Fruit fly (Drosophila melanogaster) ovary, adult (tissue): ENCODE data around the gene CG14234.
A peak's percentile ranks its signal among the peaks of the same experiment; 100 is the strongest.

Source experiments
- CG17801 ChIP-seq: fragments of 200-800 bp; optimal IDR thresholded peaks from 2 replicates; lab custom pipeline; 2019; ENCODE audit warnings: missing biosample characterization, mild to moderate bottlenecking, missing genetic modification characterization, moderate library complexity; ENCODE audit not compliant: partially characterized antibody

The CG14234 gene

dm6 chrX:19717041-19717440 is 18.3 kb upstream of the CG14234 start:
- no peak for TF ChIP-seq CG17801 (GFP tag; lab: Kevin White, UChicago)

- TF ChIP-seq CG17801 (GFP tag; lab: Kevin White, UChicago), result no peak
These were observed 17.1 kb upstream of the CG14234 start, which contains the start of gene CG12531 for dm6 chrX:19717988-19718973. TSS of gene CG12531 (plus strand) at chrX:19718923.

- TF ChIP-seq CG17801 (GFP tag; lab: Kevin White, UChicago), result peak; percentile 45
These were observed 4.5 kb upstream of the CG14234 start, which contains the start of gene AP-1-2beta for dm6 chrX:19730844-19731243. TSS of gene AP-1-2beta (plus strand) at chrX:19731004.

DNA sequence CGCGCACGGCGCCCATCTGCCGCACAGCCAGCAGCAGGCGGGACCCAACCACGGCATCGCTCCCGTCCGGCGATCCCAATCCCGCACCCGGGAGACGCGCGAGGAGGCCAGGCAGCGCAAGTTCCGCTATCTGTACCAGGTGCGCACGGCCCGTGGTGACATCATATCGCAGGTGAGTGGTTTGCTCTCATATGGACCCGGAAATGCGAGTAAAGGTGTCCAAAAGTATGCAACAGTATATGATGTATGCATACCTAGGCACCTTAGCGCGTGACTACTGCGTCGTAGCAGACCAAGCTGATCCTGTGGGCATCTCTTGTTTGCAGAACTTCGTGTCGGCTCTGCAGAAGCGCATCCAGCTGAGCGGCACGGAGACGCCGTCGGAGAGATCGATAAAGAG is 2.5 kb downstream of the CG14234 start:
- no peak for TF ChIP-seq CG17801 (GFP tag; lab: Kevin White, UChicago)

DNA sequence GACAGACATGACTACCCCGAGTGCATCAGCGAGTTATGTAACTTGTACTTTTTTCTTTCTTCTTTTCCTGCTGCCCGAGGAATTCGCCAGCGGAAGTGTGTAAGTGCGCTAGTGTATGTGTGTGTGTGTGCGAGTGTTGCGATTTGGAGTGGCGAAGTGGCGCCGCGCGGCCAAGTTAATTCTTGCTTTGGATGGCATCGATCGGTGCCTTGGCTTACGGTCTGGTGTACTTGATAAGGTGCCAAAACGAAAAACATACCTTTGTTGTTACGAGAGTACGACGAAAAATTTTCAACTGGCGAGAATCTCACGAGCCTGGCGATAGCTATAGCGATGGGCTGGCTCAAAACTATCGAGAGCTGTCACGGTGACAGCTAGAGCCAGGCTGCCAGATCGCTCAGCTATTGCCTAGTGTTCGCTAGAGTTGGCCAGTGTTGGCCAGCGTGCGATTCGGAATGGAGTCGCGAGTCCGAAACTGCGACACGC is 8.7 kb downstream of the CG14234 start, which contains the start of the genes CG18809, COX6B, CG33932 and Rpp20:
CG18809 (minus strand) TSS at position 333 of the 486 bp plus-strand sequence.
COX6B (minus strand) TSS at position 333 of the 486 bp plus-strand sequence.
CG33932 (plus strand) TSS at position 429 of the 486 bp plus-strand sequence.
Rpp20 (plus strand) TSS at position 429 of the 486 bp plus-strand sequence.
- TF ChIP-seq CG17801 (GFP tag; lab: Kevin White, UChicago), result peak; percentile 57

DNA sequence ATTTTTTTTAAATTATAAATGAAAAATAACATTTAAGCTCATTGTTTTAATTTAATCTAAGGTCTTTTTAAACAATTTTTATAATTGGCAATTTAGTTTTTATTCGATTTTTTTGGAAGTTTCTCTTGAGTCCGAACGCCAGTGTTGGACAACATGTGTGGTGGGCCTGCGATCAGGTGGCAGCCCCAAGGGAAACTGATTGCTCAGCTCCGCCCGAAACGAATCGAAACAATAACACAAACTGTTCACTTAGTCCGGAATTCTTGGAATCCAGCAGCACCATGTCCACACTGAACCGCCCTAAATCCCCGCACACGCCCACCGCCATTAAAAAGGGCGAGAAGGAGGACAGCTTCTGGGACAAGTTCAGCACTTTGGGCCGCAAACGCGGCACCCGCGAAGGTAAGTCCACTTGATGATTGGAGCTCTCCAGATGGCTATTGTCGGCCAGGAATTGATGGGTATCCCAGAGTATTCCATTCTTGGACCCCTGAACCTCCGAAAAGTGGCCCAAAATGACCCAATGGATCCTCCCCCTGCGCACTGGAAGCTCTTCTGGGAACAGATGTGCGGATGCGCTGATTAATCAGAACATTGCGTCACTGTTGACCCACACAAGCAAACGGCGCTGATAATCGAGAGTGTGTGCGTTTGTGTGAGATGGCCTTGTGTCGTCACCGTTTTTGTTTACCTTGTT is 10.7 kb downstream of the CG14234 start, which contains the start of gene parvin:
parvin (plus strand) TSS at position 134 of the 697 bp plus-strand sequence.
- TF ChIP-seq CG17801 (GFP tag; lab: Kevin White, UChicago), result no peak

- TF ChIP-seq CG17801 (GFP tag; lab: Kevin White, UChicago), result no peak
These were observed 12.6 kb downstream of the CG14234 start, which contains the start of gene Alr for dm6 chrX:19748014-19748413. TSS of gene Alr (plus strand) at chrX:19748314.

DNA sequence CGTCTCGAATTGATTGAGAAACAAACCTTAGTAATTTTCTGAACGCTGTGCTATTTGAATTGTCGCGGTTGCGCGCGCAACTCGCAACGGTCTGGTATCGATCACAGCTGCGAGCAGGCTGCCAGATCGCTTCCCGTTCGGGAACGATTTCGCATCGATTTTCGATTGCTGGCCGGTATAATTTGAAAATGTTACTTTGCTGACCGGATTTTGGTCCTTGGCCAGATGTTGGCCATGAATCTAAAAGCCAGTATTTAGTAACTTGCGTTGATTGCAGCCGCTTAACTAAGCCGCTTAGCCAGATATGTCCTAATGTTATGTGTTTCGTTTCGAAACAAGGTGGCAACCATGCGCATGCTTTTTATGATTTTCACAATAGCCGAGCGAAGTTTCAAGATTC is 13.2 kb downstream of the CG14234 start:
- no peak for TF ChIP-seq CG17801 (GFP tag; lab: Kevin White, UChicago)

DNA sequence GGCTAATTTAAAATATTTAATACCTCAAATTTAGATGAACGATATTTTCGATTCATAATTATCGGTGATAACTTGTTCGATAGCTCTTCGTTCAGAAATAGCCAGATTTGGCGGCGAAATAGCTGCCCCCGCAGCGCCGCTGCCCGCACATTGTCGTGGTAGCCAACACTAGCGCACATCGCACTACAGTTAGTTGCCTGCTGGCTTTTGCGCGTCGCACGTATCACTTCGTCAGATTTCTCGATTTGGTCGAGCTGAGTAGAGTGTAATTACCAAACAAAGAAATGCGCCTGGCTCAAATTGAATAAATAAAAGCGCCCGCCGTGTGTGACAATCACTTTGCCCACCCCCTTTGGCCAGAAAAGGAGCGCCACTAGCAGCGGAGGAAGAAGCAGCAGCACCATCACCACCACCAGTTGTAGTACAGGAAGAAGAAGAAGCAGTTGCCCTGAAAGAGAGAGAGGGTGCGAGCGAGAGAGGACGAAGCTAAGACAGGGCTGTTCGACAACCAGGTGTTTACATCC is 15.3 kb downstream of the CG14234 start, which contains the start of gene Abcd3:
Abcd3 (plus strand) TSS at position 145 of the 524 bp plus-strand sequence.
- peak; percentile 71 for TF ChIP-seq CG17801 (GFP tag; lab: Kevin White, UChicago)

DNA sequence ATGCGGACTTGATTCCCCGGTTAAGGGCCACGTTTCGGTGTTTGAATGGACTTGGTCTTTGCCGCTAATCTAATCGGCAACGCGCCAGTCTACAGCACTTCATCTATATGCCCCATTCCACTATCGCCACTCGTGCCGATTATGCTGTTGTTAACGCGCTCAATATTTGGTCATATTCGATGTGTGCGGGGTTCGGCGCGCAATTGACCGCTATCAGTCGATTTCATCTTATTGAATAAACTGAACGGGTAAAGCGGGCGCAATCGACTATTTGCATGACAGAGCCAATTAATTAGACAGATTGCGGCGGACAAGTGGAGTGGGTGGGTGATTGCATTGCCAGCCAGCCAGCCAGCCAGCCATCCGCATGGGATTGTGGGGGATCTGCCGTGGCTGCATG is 17.0 kb downstream of the CG14234 start:
- no peak for TF ChIP-seq CG17801 (GFP tag; lab: Kevin White, UChicago)

dm6 chrX:19753710-19754109 is 18.3 kb downstream of the CG14234 start:
- no peak for TF ChIP-seq CG17801 (GFP tag; lab: Kevin White, UChicago)

DNA sequence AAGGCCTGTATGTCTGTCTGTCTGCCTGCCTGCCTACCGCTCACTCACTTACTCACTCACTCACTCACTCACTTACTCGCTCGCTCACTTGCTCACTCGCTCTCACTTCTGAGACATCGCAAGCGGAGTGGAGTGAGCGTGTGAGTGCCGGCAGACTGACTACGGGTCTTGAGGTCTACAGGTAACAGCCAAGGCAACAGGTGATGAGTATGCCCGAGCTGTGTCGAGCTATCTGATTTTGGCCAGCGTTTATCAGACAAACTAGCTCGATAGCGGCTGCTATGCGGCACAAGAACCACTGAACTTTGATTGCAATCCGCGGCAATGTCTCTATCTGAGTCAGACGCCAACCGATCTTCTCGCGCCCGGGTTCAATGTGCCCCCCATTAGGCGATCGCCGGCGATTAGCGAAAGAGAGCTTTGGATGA is 18.8 kb downstream of the CG14234 start:
- no peak for TF ChIP-seq CG17801 (GFP tag; lab: Kevin White, UChicago)

- TF ChIP-seq CG17801 (GFP tag; lab: Kevin White, UChicago), result no peak
These were observed 19.5 kb downstream of the CG14234 start for dm6 chrX:19754705-19755403.

DNA sequence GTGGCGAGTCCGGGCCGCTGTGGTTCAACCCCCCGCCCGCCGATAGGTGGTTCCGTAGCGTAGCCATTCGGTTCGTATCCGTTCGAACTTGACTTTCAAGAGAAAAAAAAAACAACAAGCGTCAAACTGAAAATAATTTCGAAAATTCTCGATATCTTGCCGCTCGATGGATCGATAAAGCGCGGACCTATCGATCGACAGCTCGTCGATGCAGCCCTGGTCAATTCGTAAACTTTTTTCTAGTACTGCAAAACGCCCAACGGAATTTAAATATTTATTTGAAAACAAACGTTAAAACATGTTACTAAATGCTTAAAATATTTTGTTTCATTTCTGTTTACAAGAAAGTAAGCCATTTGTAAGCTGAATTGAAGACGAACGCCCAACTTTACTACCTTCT is 26.8 kb downstream of the CG14234 start:
- TF ChIP-seq CG17801 (GFP tag; lab: Kevin White, UChicago), result no peak
